Fruit fly (Drosophila melanogaster) Kc167 (cell line): ENCODE measurements around the gene Polr2F.

Experiments
- Myc ChIP-seq: fragments of >200 bp; optimal IDR thresholded peaks from 2 replicates; lab custom pipeline; 2017; ENCODE audit warnings: missing external identifiers
- h ChIP-seq: fragments of >200 bp; optimal IDR thresholded peaks from 3 replicates; lab custom pipeline; 2018; ENCODE audit warnings: missing external identifiers
- psq ChIP-seq: fragments of >200 bp; optimal IDR thresholded peaks from 2 replicates; lab custom pipeline; 2017; ENCODE audit warnings: missing external identifiers
- ttk ChIP-seq: sonication (Bioruptor generic); optimal IDR thresholded peaks from 2 replicates; lab custom pipeline; 2017; ENCODE audit warnings: missing external identifiers

- no peak for TF ChIP-seq psq (lab: Kevin White, UChicago)
- no peak for TF ChIP-seq ttk (lab: Kevin White, UChicago)
- no peak for TF ChIP-seq h (lab: Kevin White, UChicago)
- TF ChIP-seq Myc (lab: Kevin White, UChicago) = no peak
These were observed 8.2 kb upstream of the Polr2F start for dm6 chr3R:5363412-5363811.
